Fruit fly (Drosophila melanogaster) whole organism, adult: ENCODE measurements around the gene CG14406.

Experiments used
- CG14711 ChIP-seq: fragments of 200-800 bp; sonication (Bioruptor generic); optimal IDR thresholded peaks from 2 replicates; lab custom pipeline; 2018; ENCODE audit warnings: missing biosample characterization, mild to moderate bottlenecking, missing genetic modification characterization, moderate library complexity
- CG1620 ChIP-seq: fragments of 200-800 bp; sonication (Bioruptor generic); optimal IDR thresholded peaks from 2 replicates; lab custom pipeline; 2016; ENCODE audit warnings: missing biosample characterization, missing genetic modification characterization
- CG7101 ChIP-seq: fragments of 200-800 bp; sonication (Bioruptor generic); optimal IDR thresholded peaks from 2 replicates; lab custom pipeline; 2018; ENCODE audit warnings: missing biosample characterization, mild to moderate bottlenecking, missing genetic modification characterization, moderate library complexity
- Hr96 ChIP-seq: fragments of 200-800 bp; sonication (Bioruptor generic); optimal IDR thresholded peaks from 2 replicates; lab custom pipeline; 2016; ENCODE audit warnings: missing biosample characterization, missing genetic modification characterization
- cic ChIP-seq: fragments of 200-800 bp; sonication (Bioruptor generic); optimal IDR thresholded peaks from 2 replicates; lab custom pipeline; 2017; ENCODE audit warnings: missing biosample characterization, mild to moderate bottlenecking, missing genetic modification characterization, moderate library complexity
- cnc ChIP-seq, 2 experiments: fragments of >200 bp; optimal IDR thresholded peaks; 2 replicates each; lab custom pipeline; 2017
- tj ChIP-seq: fragments of 200-800 bp; sonication (Bioruptor generic); optimal IDR thresholded peaks from 3 replicates; lab custom pipeline; 2017; ENCODE audit warnings: missing biosample characterization, mild to moderate bottlenecking, missing genetic modification characterization, moderate library complexity

DNA sequence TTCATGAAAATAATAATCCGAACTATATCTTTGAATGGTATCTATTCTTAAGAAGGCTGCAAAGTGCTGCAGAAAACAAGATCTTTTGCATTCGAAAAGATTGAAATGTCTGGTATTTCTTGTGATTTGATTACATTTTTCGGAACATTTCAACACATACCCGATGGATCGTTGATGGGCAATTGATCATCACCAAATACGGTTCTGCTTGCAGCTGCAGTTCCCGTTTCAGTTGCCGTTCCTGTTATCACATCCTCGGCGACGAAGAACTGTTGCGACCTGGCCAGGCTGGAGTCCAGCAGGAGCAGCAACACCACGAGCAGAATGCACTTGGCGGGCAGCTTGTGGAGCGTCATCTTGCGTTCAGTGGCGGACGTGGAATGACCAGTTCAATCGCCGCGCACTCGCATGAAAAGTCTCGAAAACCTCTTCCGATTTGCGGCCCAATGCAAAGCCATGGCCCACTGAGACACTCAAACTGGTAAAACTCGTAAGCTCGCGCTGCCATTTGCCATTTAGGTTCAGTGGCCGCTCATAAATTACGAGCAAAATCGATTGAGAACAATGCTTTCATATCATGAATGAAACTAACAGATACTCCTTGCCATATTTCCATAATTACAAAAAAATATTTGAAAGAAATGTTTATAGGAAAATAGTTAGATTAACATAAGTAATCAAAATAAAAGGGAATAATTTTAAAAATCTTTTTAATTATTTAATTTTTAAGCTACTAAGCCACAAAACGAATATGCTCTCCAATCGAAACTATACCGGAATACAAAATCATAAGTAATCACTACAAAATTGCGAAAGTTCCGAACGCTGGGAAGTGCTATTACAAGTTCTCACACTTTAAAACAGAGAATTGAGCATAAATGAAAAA lies at the start of gene CG14406:
- TF ChIP-seq Hr96 (GFP tag; lab: Kevin White, UChicago) (no peak), CG14711 (no peak), CG1620 (GFP tag; lab: Kevin White, UChicago) (no peak), cnc (optimal IDR thresholded peaks at IDR 0.05; lab: Kevin White, UChicago) (no peak), CG7101 (no peak), cic (GFP tag; lab: Kevin White, UChicago) (no peak), tj (GFP tag; lab: Kevin White, UChicago) (no peak)
